Fruit fly (Drosophila melanogaster) whole organism, prepupa: Measurements from ENCODE around the gene Rbp9.
A peak's percentile ranks its signal among the peaks of the same experiment; 100 is the strongest.

Source experiments
- Blimp-1 ChIP-seq: fragments of 200-800 bp; sonication (Bioruptor generic); optimal IDR thresholded peaks from 3 replicates; lab custom pipeline; 2017; ENCODE audit warnings: missing biosample characterization, missing genetic modification characterization, mild to moderate bottlenecking, moderate library complexity, missing genetic modification reagents
- CG10631 ChIP-seq: fragments of 200-800 bp; sonication (Bioruptor generic); optimal IDR thresholded peaks from 2 replicates; lab custom pipeline; 2016; ENCODE audit warnings: missing biosample characterization, missing genetic modification characterization
- CG10669 ChIP-seq: fragments of 200-800 bp; sonication (Bioruptor generic); optimal IDR thresholded peaks from 3 replicates; lab custom pipeline; 2018; ENCODE audit warnings: missing biosample characterization, mild to moderate bottlenecking, missing genetic modification characterization, moderate library complexity
- CG11294 ChIP-seq: fragments of 200-800 bp; sonication (Bioruptor generic); IDR thresholded peaks from 2 replicates; pipeline ENCODE4 v1.3.6; 2022; ENCODE audit warnings: missing biosample characterization, missing genetic modification characterization
- CG11762 ChIP-seq: fragments of 200-800 bp; sonication (Bioruptor generic); optimal IDR thresholded peaks from 3 replicates; lab custom pipeline; 2016; ENCODE audit warnings: missing biosample characterization, missing genetic modification characterization; ENCODE audit not compliant: insufficient read depth
- CG11902 ChIP-seq: fragments of 200-800 bp; sonication (Bioruptor generic); optimal IDR thresholded peaks from 3 replicates; lab custom pipeline; 2016; ENCODE audit warnings: missing biosample characterization, missing genetic modification characterization
- CG15336 ChIP-seq: fragments of 200-800 bp; sonication (Bioruptor generic); IDR thresholded peaks from 2 replicates; pipeline ENCODE4 v1.3.6; 2022; ENCODE audit warnings: missing biosample characterization, missing genetic modification characterization
- CG1621 ChIP-seq: fragments of 200-800 bp; sonication (Bioruptor generic); optimal IDR thresholded peaks from 3 replicates; lab custom pipeline; 2018; ENCODE audit warnings: missing biosample characterization, mild to moderate bottlenecking, missing genetic modification characterization
- CG31627 ChIP-seq: fragments of 200-800 bp; sonication (Bioruptor generic); optimal IDR thresholded peaks from 3 replicates; lab custom pipeline; 2016; ENCODE audit warnings: missing biosample characterization, missing genetic modification characterization
- CG32006 ChIP-seq: fragments of 200-800 bp; sonication (Bioruptor generic); optimal IDR thresholded peaks from 3 replicates; lab custom pipeline; 2017; ENCODE audit warnings: missing biosample characterization, mild to moderate bottlenecking, missing genetic modification characterization
- CG3919 ChIP-seq: fragments of 200-800 bp; sonication (Bioruptor generic); optimal IDR thresholded peaks from 3 replicates; lab custom pipeline; 2016; ENCODE audit warnings: missing biosample characterization, missing genetic modification characterization
- CG4318 ChIP-seq: fragments of 200-800 bp; sonication (Bioruptor generic); optimal IDR thresholded peaks from 3 replicates; lab custom pipeline; 2017; ENCODE audit warnings: missing biosample characterization, mild to moderate bottlenecking, missing genetic modification characterization
- CG6163 ChIP-seq: fragments of 200-800 bp; sonication (Bioruptor generic); IDR thresholded peaks from 3 replicates; pipeline ENCODE4 v1.3.6; 2022; ENCODE audit warnings: missing biosample characterization, missing genetic modification characterization
- CG6808 ChIP-seq: fragments of 200-800 bp; sonication (Bioruptor generic); optimal IDR thresholded peaks from 3 replicates; lab custom pipeline; 2017; ENCODE audit warnings: missing biosample characterization, missing genetic modification characterization, mild to moderate bottlenecking, moderate library complexity, missing genetic modification reagents
- CG6854 ChIP-seq: fragments of 200-800 bp; sonication (Bioruptor generic); optimal IDR thresholded peaks from 2 replicates; lab custom pipeline; 2017; ENCODE audit warnings: missing biosample characterization, mild to moderate bottlenecking, missing genetic modification characterization
- CG8119 ChIP-seq: fragments of 200-800 bp; sonication (Bioruptor generic); IDR thresholded peaks from 3 replicates; pipeline ENCODE4 v1.3.6; 2022; ENCODE audit warnings: missing biosample characterization, missing genetic modification characterization
- CG8319 ChIP-seq: fragments of 200-800 bp; sonication (Bioruptor generic); optimal IDR thresholded peaks from 3 replicates; lab custom pipeline; 2016; ENCODE audit warnings: missing biosample characterization, missing genetic modification characterization
- CG8632 ChIP-seq: fragments of 200-800 bp; sonication (Bioruptor generic); optimal IDR thresholded peaks from 3 replicates; lab custom pipeline; 2016; ENCODE audit warnings: missing biosample characterization, missing genetic modification characterization
- CG9139 ChIP-seq: fragments of 200-800 bp; sonication (Bioruptor generic); optimal IDR thresholded peaks from 3 replicates; lab custom pipeline; 2017; ENCODE audit warnings: missing biosample characterization, mild to moderate bottlenecking, missing genetic modification characterization
- Eip75B ChIP-seq: fragments of 200-800 bp; sonication (Bioruptor generic); optimal IDR thresholded peaks from 3 replicates; lab custom pipeline; 2016; ENCODE audit warnings: missing biosample characterization, missing genetic modification characterization
- Eip78C ChIP-seq: fragments of 200-800 bp; sonication (Bioruptor generic); peaks from one replicate; lab custom pipeline; 2016; ENCODE audit warnings: missing biosample characterization, missing genetic modification characterization
- Eip93F ChIP-seq: fragments of 200-800 bp; sonication (Bioruptor generic); optimal IDR thresholded peaks from 2 replicates; lab custom pipeline; 2016; ENCODE audit warnings: missing biosample characterization, mild to moderate bottlenecking, missing genetic modification characterization
- Ets21C ChIP-seq: fragments of 200-800 bp; sonication (Bioruptor generic); optimal IDR thresholded peaks from 3 replicates; lab custom pipeline; 2016; ENCODE audit warnings: missing biosample characterization, missing genetic modification characterization
- Ets96B ChIP-seq: fragments of 200-800 bp; optimal IDR thresholded peaks from 2 replicates; lab custom pipeline; 2019; ENCODE audit warnings: missing biosample characterization, mild to moderate bottlenecking, missing genetic modification characterization, moderate library complexity
- Gug ChIP-seq: fragments of 200-800 bp; sonication (Bioruptor generic); IDR thresholded peaks from 2 replicates; pipeline ENCODE4 v1.3.6; 2022; ENCODE audit warnings: missing biosample characterization, missing genetic modification characterization
- Hr38 ChIP-seq: sonication (Bioruptor generic); optimal IDR thresholded peaks from 2 replicates; lab custom pipeline; 2016; ENCODE audit warnings: missing biosample characterization, missing genetic modification characterization
- Hr39 ChIP-seq: fragments of 200-800 bp; sonication (Bioruptor generic); optimal IDR thresholded peaks from 2 replicates; lab custom pipeline; 2016; ENCODE audit warnings: missing biosample characterization, missing genetic modification characterization
- Hr4 ChIP-seq: fragments of 200-800 bp; sonication (Bioruptor generic); optimal IDR thresholded peaks from 3 replicates; lab custom pipeline; 2016; ENCODE audit warnings: missing biosample characterization, missing genetic modification characterization
- Lpt ChIP-seq: fragments of 200-800 bp; sonication (Bioruptor generic); optimal IDR thresholded peaks from 3 replicates; lab custom pipeline; 2016; ENCODE audit warnings: missing biosample characterization, missing genetic modification characterization
- Met ChIP-seq: fragments of 200-800 bp; sonication (Bioruptor generic); optimal IDR thresholded peaks from 3 replicates; lab custom pipeline; 2016; ENCODE audit warnings: missing biosample characterization, missing genetic modification characterization
- OdsH ChIP-seq: fragments of 200-800 bp; sonication (Bioruptor generic); optimal IDR thresholded peaks from 3 replicates; lab custom pipeline; 2016; ENCODE audit warnings: missing biosample characterization, missing genetic modification characterization
- Smox ChIP-seq: fragments of 200-800 bp; sonication (Bioruptor generic); optimal IDR thresholded peaks from 3 replicates; lab custom pipeline; 2016; ENCODE audit warnings: missing biosample characterization, missing genetic modification characterization
- Sox102F ChIP-seq: fragments of 200-800 bp; sonication (Bioruptor generic); optimal IDR thresholded peaks from 2 replicates; lab custom pipeline; 2016; ENCODE audit warnings: missing biosample characterization, mild to moderate bottlenecking, missing genetic modification characterization
- Sox14 ChIP-seq: fragments of 200-800 bp; sonication (Bioruptor generic); optimal IDR thresholded peaks from 3 replicates; lab custom pipeline; 2016; ENCODE audit warnings: missing biosample characterization, missing genetic modification characterization
- Sox15 ChIP-seq: fragments of 200-800 bp; sonication (Bioruptor generic); optimal IDR thresholded peaks from 3 replicates; lab custom pipeline; 2016; ENCODE audit warnings: missing biosample characterization, missing genetic modification characterization
- achi ChIP-seq: fragments of 200-800 bp; sonication (Bioruptor generic); optimal IDR thresholded peaks from 3 replicates; lab custom pipeline; 2016; ENCODE audit warnings: missing biosample characterization, missing genetic modification characterization
- acj6 ChIP-seq: fragments of 200-800 bp; sonication (Bioruptor generic); optimal IDR thresholded peaks from 3 replicates; lab custom pipeline; 2016; ENCODE audit warnings: missing biosample characterization, missing genetic modification characterization
- cyc ChIP-seq: fragments of 200-800 bp; sonication (Bioruptor generic); optimal IDR thresholded peaks from 3 replicates; lab custom pipeline; 2016; ENCODE audit warnings: missing biosample characterization, missing genetic modification characterization
- dac ChIP-seq: fragments of 200-800 bp; sonication (Bioruptor generic); optimal IDR thresholded peaks from 2 replicates; lab custom pipeline; 2017; ENCODE audit warnings: missing biosample characterization, mild to moderate bottlenecking, missing genetic modification characterization
- dsx ChIP-seq: fragments of 200-800 bp; optimal IDR thresholded peaks from 3 replicates; lab custom pipeline; 2019; ENCODE audit warnings: missing biosample characterization, mild to moderate bottlenecking, missing genetic modification characterization, moderate library complexity; ENCODE audit not compliant: poor library complexity, severe bottlenecking
- fd59A ChIP-seq: fragments of 200-800 bp; sonication (Bioruptor generic); optimal IDR thresholded peaks from 2 replicates; lab custom pipeline; 2017; ENCODE audit warnings: missing biosample characterization, mild to moderate bottlenecking, missing genetic modification characterization, missing genetic modification reagents
- fd85E ChIP-seq: fragments of 200-800 bp; sonication (Bioruptor generic); optimal IDR thresholded peaks from 3 replicates; lab custom pipeline; 2016; ENCODE audit warnings: missing biosample characterization, missing genetic modification characterization
- fkh ChIP-seq: fragments of 200-800 bp; sonication (Bioruptor generic); optimal IDR thresholded peaks from 3 replicates; lab custom pipeline; 2017; ENCODE audit warnings: missing biosample characterization, mild to moderate bottlenecking, missing genetic modification characterization, moderate library complexity
- lz ChIP-seq: fragments of 200-800 bp; sonication (Bioruptor generic); optimal IDR thresholded peaks from 3 replicates; lab custom pipeline; 2016; ENCODE audit warnings: missing biosample characterization, missing genetic modification characterization
- net ChIP-seq: fragments of 200-800 bp; sonication (Bioruptor generic); optimal IDR thresholded peaks from 3 replicates; lab custom pipeline; 2016; ENCODE audit warnings: missing biosample characterization, missing genetic modification characterization
- pdm3 ChIP-seq: fragments of 200-800 bp; sonication (Bioruptor generic); optimal IDR thresholded peaks from 3 replicates; lab custom pipeline; 2016; ENCODE audit warnings: missing biosample characterization, missing genetic modification characterization
- salr ChIP-seq, 2 experiments: fragments of 200-800 bp; sonication (Bioruptor generic); optimal IDR thresholded peaks; 3 replicates each; lab custom pipeline; 2016 to 2018; ENCODE audit warnings: missing biosample characterization in 2 of 2, missing genetic modification characterization in 2 of 2, mild to moderate bottlenecking in 1 of 2
- ss ChIP-seq, 2 experiments: fragments of 200-800 bp; sonication (Bioruptor generic); optimal IDR thresholded peaks; 2 replicates in 1 of 2; 3 replicates in 1 of 2; lab custom pipeline; 2017 to 2018; ENCODE audit warnings: mild to moderate bottlenecking in 2 of 2, missing biosample characterization in 2 of 2, missing genetic modification characterization in 2 of 2, moderate library complexity in 1 of 2
- svp ChIP-seq: fragments of 200-800 bp; sonication (Bioruptor generic); peaks from one replicate; lab custom pipeline; 2016; ENCODE audit warnings: missing biosample characterization, missing genetic modification characterization
- topi ChIP-seq: fragments of 200-800 bp; sonication (Bioruptor generic); optimal IDR thresholded peaks from 3 replicates; lab custom pipeline; 2016; ENCODE audit warnings: missing biosample characterization, missing genetic modification characterization
- vri ChIP-seq: fragments of 200-800 bp; sonication (Bioruptor generic); optimal IDR thresholded peaks from 3 replicates; lab custom pipeline; 2016; ENCODE audit warnings: missing biosample characterization, mild to moderate bottlenecking, missing genetic modification characterization

Rbp9 gene

dm6 chr2L:3001953-3002352, 47.4 kb downstream of the Rbp9 start (continued):
- TF ChIP-seq Sox102F (no peak), CG31627 (no peak), CG15336 (peak; percentile 69), Hr38 (GFP tag; lab: Kevin White, UChicago) (no peak)

dm6 chr2L:3003399-3003798, 48.8 kb downstream of the Rbp9 start:
- TF ChIP-seq CG11294 (GFP tag; lab: Robert Waterston, UW) = peak; percentile 52; the same call in 1 of the 2 replicates
- no peak for TF ChIP-seq ss (GFP tag; optimal IDR thresholded peaks at IDR 0.05; lab: Kevin White, UChicago)
- peak; percentile 7 for TF ChIP-seq fkh (GFP tag; lab: Kevin White, UChicago)
- TF ChIP-seq fd59A (GFP tag; lab: Kevin White, UChicago) = no peak
- no peak for TF ChIP-seq CG1621 (tag; lab: Kevin White, UChicago)
- TF ChIP-seq Sox14 (GFP tag; lab: Kevin White, UChicago) = peak; percentile 25
- no peak for TF ChIP-seq CG6808 (GFP tag; lab: Kevin White, UChicago)
- peak; percentile 11 for TF ChIP-seq Lpt
- TF ChIP-seq lz = no peak
- peak; percentile 47 for TF ChIP-seq pdm3
- TF ChIP-seq svp (GFP tag; lab: Kevin White, UChicago) = no peak
- no peak for TF ChIP-seq CG10631 (GFP tag; lab: Kevin White, UChicago)
- peak; percentile 93 for TF ChIP-seq Hr4 (GFP tag; lab: Kevin White, UChicago)
- TF ChIP-seq cyc (GFP tag; lab: Kevin White, UChicago) = no peak
- TF ChIP-seq CG6854 (GFP tag; lab: Kevin White, UChicago) = no peak
- TF ChIP-seq Eip93F (GFP tag; lab: Kevin White, UChicago) = no peak
- TF ChIP-seq Ets96B (tag; lab: Kevin White, UChicago) = no peak
- TF ChIP-seq CG9139 = no peak
- no peak for TF ChIP-seq Smox
- no peak for TF ChIP-seq vri
- peak; percentile 15 for TF ChIP-seq Eip75B (GFP tag; lab: Kevin White, UChicago)
- peak in 1 of 2 experiments; percentile 60 for TF ChIP-seq salr (GFP tag; optimal IDR thresholded peaks at IDR 0.05; lab: Kevin White, UChicago)
- TF ChIP-seq achi = peak; percentile 57
- no peak for TF ChIP-seq dsx (GFP tag; lab: Kevin White, UChicago)
- TF ChIP-seq Sox15 (GFP tag; lab: Kevin White, UChicago) = no peak
- TF ChIP-seq Ets21C (GFP tag; lab: Kevin White, UChicago) = no peak
- no peak for TF ChIP-seq CG8632 (GFP tag; lab: Kevin White, UChicago)
- TF ChIP-seq CG6163 = peak; percentile 80
- no peak for TF ChIP-seq topi (GFP tag; lab: Kevin White, UChicago)
- TF ChIP-seq fd85E (GFP tag; lab: Kevin White, UChicago) = no peak
- TF ChIP-seq CG32006 (GFP tag; lab: Kevin White, UChicago) = peak; percentile 94
- TF ChIP-seq Met (GFP tag; lab: Kevin White, UChicago) = no peak
- TF ChIP-seq CG31627 = no peak
- no peak for TF ChIP-seq CG11902 (GFP tag; lab: Kevin White, UChicago)
- peak; percentile 46 for TF ChIP-seq CG3919 (GFP tag; lab: Kevin White, UChicago)
- TF ChIP-seq CG11762 (GFP tag; lab: Kevin White, UChicago) = peak; percentile 21
- TF ChIP-seq CG8119 (GFP tag; lab: Robert Waterston, UW) = peak; percentile 93
- no peak for TF ChIP-seq CG10669 (GFP tag; lab: Kevin White, UChicago)
- TF ChIP-seq CG4318 = peak; percentile 86
- TF ChIP-seq Hr39 = no peak
- TF ChIP-seq OdsH (GFP tag; lab: Kevin White, UChicago) = peak; percentile 49
- no peak for TF ChIP-seq Hr38 (GFP tag; lab: Kevin White, UChicago)
- peak; percentile 93 for TF ChIP-seq CG15336
- no peak for TF ChIP-seq CG8319 (GFP tag; lab: Kevin White, UChicago)
- TF ChIP-seq Gug (GFP tag; lab: Robert Waterston, UW) = peak; percentile 63
- peak; percentile 86 for TF ChIP-seq Eip78C (GFP tag; lab: Kevin White, UChicago)
- TF ChIP-seq Blimp-1 = no peak
- TF ChIP-seq net (GFP tag; lab: Kevin White, UChicago) = peak; percentile 28
- TF ChIP-seq dac (GFP tag; lab: Kevin White, UChicago) = peak; percentile 69
- peak; percentile 24 for TF ChIP-seq acj6 (GFP tag; lab: Kevin White, UChicago)
